Fruit fly (Drosophila melanogaster): Measurements from ENCODE around the gene Erk7.
A peak's percentile ranks its signal among the peaks of the same experiment; 100 is the strongest.

DNA sequence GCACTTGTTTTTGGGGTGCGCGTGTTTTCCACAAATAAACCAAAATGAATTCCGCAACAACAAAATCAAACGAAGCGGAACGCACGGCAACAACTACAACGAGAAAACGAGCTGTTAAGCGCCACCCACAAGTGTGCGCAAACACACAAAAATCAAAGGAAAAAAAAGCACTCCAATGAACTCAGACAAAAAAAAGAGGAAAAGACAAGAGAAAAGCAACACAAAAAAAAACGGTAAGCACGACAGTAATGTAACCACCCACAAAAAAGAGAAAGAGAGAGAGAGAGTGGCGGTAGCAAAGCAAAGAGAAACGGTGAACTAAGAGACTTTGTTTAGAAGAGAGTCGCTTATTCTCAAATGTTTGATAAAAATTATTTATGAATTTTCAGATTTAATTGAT lies 38.2 kb upstream of the Erk7 start:
- TF ChIP-seq CrebA (GFP tag; optimal IDR thresholded peaks at IDR 0.05; ENCODE audit: borderline replicate concordance) (peak; percentile 62), h (GFP tag; optimal IDR thresholded peaks at IDR 0.05) (no peak), Dif (GFP tag; optimal IDR thresholded peaks at IDR 0.05; ENCODE audit: partially characterized antibody) (no peak)
